Worm (Caenorhabditis elegans) whole organism, L4 larva: ENCODE data around the gene C17C3.24.

Source experiments
- D1046.2 ChIP-seq: fragments of 200-800 bp; sonication (Bioruptor generic); IDR thresholded peaks from 2 replicates; pipeline ENCODE4 v1.3.6; 2022; ENCODE audit warnings: missing genetic modification characterization, missing compliant biosample characterization
- F10B5.3 ChIP-seq: sonication (generic microtip); optimal IDR thresholded peaks from 2 replicates; lab custom pipeline; 2016; ENCODE audit warnings: mild to moderate bottlenecking, missing genetic modification characterization, missing compliant biosample characterization
- T20F7.1 ChIP-seq: fragments of 200-800 bp; sonication (Bioruptor generic); optimal IDR thresholded peaks from 2 replicates; lab custom pipeline; 2018; ENCODE audit warnings: mild to moderate bottlenecking, missing genetic modification characterization, missing compliant biosample characterization
- Y48G9A.11 ChIP-seq: fragments of 200-800 bp; sonication (Bioruptor generic); IDR thresholded peaks from 2 replicates; pipeline ENCODE4 v1.3.6; 2022; ENCODE audit warnings: missing genetic modification reagents, missing genetic modification characterization, missing compliant biosample characterization
- ZK546.5 ChIP-seq, 2 experiments: sonication (generic microtip); optimal IDR thresholded peaks; 2 replicates each; lab custom pipeline; 2017; ENCODE audit warnings: missing biosample characterization in 2 of 2, missing genetic modification characterization in 2 of 2
- ceh-20 ChIP-seq: fragments of 200-800 bp; sonication (Bioruptor generic); IDR thresholded peaks from 2 replicates; pipeline ENCODE4 v1.3.6; 2022; ENCODE audit warnings: missing genetic modification reagents, missing genetic modification characterization, missing compliant biosample characterization
- ces-1 ChIP-seq: fragments of 150-350 bp; sonication (generic microtip); optimal IDR thresholded peaks from 4 replicates; lab custom pipeline; 2014; ENCODE audit warnings: missing biosample characterization, missing genetic modification reagents, missing genetic modification characterization
- cey-2 ChIP-seq: sonication (generic microtip); optimal IDR thresholded peaks from 3 replicates; lab custom pipeline; 2017; ENCODE audit warnings: missing genetic modification characterization, mild to moderate bottlenecking, missing compliant biosample characterization, antibody characterized with exemption, borderline replicate concordance; ENCODE audit not compliant: insufficient read depth
- ctbp-1 ChIP-seq: fragments of 200-800 bp; sonication (Bioruptor generic); IDR thresholded peaks from 2 replicates; pipeline ENCODE4 v1.3.6; 2022; ENCODE audit warnings: missing genetic modification reagents, missing genetic modification characterization, missing compliant biosample characterization
- daf-16 ChIP-seq, 3 experiments: sonication (generic microtip); optimal IDR thresholded peaks; 2 replicates each; lab custom pipeline; 2016 to 2017; ENCODE audit warnings: missing genetic modification characterization in 3 of 3, missing genetic modification reagents in 3 of 3, mild to moderate bottlenecking in 2 of 3, missing compliant biosample characterization in 2 of 3, missing biosample characterization in 1 of 3, moderate library complexity in 1 of 3
- daf-19 ChIP-seq: fragments of 200-800 bp; sonication (Bioruptor generic); conservative IDR thresholded peaks from 2 replicates; pipeline ENCODE4 v1.3.6; 2022; ENCODE audit warnings: missing genetic modification characterization, missing compliant biosample characterization
- dve-1 ChIP-seq: sonication (generic microtip); optimal IDR thresholded peaks from 2 replicates; lab custom pipeline; 2017; ENCODE audit warnings: antibody characterized with exemption, mild to moderate bottlenecking, missing genetic modification characterization, missing compliant biosample characterization; ENCODE audit not compliant: insufficient read depth
- egl-27 ChIP-seq: sonication (generic microtip); optimal IDR thresholded peaks from 3 replicates; lab custom pipeline; 2017; ENCODE audit warnings: missing biosample characterization, missing genetic modification reagents, missing genetic modification characterization
- egl-43 ChIP-seq: fragments of 200-800 bp; sonication (Bioruptor generic); IDR thresholded peaks from 2 replicates; pipeline ENCODE4 v1.3.6; 2022; ENCODE audit warnings: missing genetic modification reagents, missing genetic modification characterization, missing compliant biosample characterization
- hif-1 ChIP-seq, 2 experiments: sonication (generic microtip); optimal IDR thresholded peaks; 2 replicates each; lab custom pipeline; 2016 to 2017; ENCODE audit warnings: missing compliant biosample characterization in 2 of 2, missing genetic modification characterization in 2 of 2, missing genetic modification reagents in 2 of 2, missing genotype in 2 of 2, mild to moderate bottlenecking in 1 of 2
- hlh-11 ChIP-seq: fragments of 200-800 bp; sonication (Bioruptor generic); optimal IDR thresholded peaks from 2 replicates; lab custom pipeline; 2018; ENCODE audit warnings: mild to moderate bottlenecking, missing genetic modification characterization, missing compliant biosample characterization
- hlh-30 ChIP-seq: sonication (generic microtip); optimal IDR thresholded peaks from 2 replicates; lab custom pipeline; 2017; ENCODE audit warnings: antibody characterized with exemption, mild to moderate bottlenecking, missing genetic modification characterization, missing compliant biosample characterization; ENCODE audit not compliant: insufficient read depth
- jun-1 ChIP-seq: fragments of 150-350 bp; optimal IDR thresholded peaks from 2 replicates; lab custom pipeline; 2014; ENCODE audit warnings: missing biosample characterization, missing genetic modification reagents, missing genetic modification characterization
- lim-7 ChIP-seq: fragments of 200-800 bp; sonication (Bioruptor generic); IDR thresholded peaks from 2 replicates; pipeline ENCODE4 v1.3.6; 2022; ENCODE audit warnings: missing genetic modification characterization, missing compliant biosample characterization
- lin-1 ChIP-seq: fragments of 200-800 bp; sonication (Bioruptor generic); IDR thresholded peaks from 2 replicates; pipeline ENCODE4 v1.3.6; 2022; ENCODE audit warnings: missing genetic modification reagents, missing genetic modification characterization, missing compliant biosample characterization
- lin-13 ChIP-seq: fragments of 150-350 bp; optimal IDR thresholded peaks from 2 replicates; lab custom pipeline; 2014; ENCODE audit warnings: missing biosample characterization, missing genetic modification reagents, missing genetic modification characterization
- lsy-2 ChIP-seq, 2 experiments: fragments of 150-350 bp in 1 of 2; sonication (generic microtip) in 1 of 2; optimal IDR thresholded peaks; 2 replicates each; lab custom pipeline; 2014 to 2017; ENCODE audit warnings: missing biosample characterization in 2 of 2, missing genetic modification characterization in 2 of 2
- nhr-111 ChIP-seq: fragments of 200-800 bp; sonication (Bioruptor generic); optimal IDR thresholded peaks from 2 replicates; lab custom pipeline; 2018; ENCODE audit warnings: mild to moderate bottlenecking, missing genetic modification characterization, missing compliant biosample characterization
- nhr-25 ChIP-seq: sonication (generic microtip); optimal IDR thresholded peaks from 2 replicates; lab custom pipeline; 2017; ENCODE audit warnings: missing genetic modification characterization, mild to moderate bottlenecking, missing compliant biosample characterization, antibody characterized with exemption, moderate library complexity, borderline replicate concordance; ENCODE audit not compliant: insufficient read depth
- nhr-28 ChIP-seq: fragments of 150-350 bp; optimal IDR thresholded peaks from 2 replicates; lab custom pipeline; 2014; ENCODE audit warnings: missing biosample characterization, missing genetic modification characterization
- nhr-42 ChIP-seq: fragments of 200-800 bp; sonication (Bioruptor generic); IDR thresholded peaks from 2 replicates; pipeline ENCODE4 v1.3.6; 2022; ENCODE audit warnings: missing genetic modification characterization, missing compliant biosample characterization
- nhr-6 ChIP-seq: fragments of 150-350 bp; optimal IDR thresholded peaks from 2 replicates; lab custom pipeline; 2014; ENCODE audit warnings: missing biosample characterization, missing genetic modification characterization
- nhr-77 ChIP-seq: fragments of 150-350 bp; optimal IDR thresholded peaks from 2 replicates; lab custom pipeline; 2014; ENCODE audit warnings: missing biosample characterization, missing genetic modification characterization
- pqm-1 ChIP-seq: sonication (generic microtip); optimal IDR thresholded peaks from 2 replicates; lab custom pipeline; 2017; ENCODE audit warnings: missing biosample characterization, missing genetic modification characterization
- rbr-2 ChIP-seq: sonication (generic microtip); optimal IDR thresholded peaks from 2 replicates; lab custom pipeline; 2016; ENCODE audit warnings: missing genotype, missing genetic modification characterization, missing compliant biosample characterization
- snpc-1.2 ChIP-seq: fragments of 200-800 bp; sonication (Bioruptor generic); IDR thresholded peaks from 2 replicates; pipeline ENCODE4 v1.3.6; 2022; ENCODE audit warnings: missing genetic modification reagents, missing genetic modification characterization, missing compliant biosample characterization
- spr-1 ChIP-seq: sonication (generic microtip); optimal IDR thresholded peaks from 2 replicates; lab custom pipeline; 2016; ENCODE audit warnings: mild to moderate bottlenecking, missing genetic modification characterization, missing compliant biosample characterization
- tag-97 ChIP-seq: fragments of 200-800 bp; sonication (Bioruptor generic); IDR thresholded peaks from 2 replicates; pipeline ENCODE4 v1.3.6; 2022; ENCODE audit warnings: missing genetic modification characterization, missing compliant biosample characterization
- ztf-11 ChIP-seq: fragments of 150-350 bp; optimal IDR thresholded peaks from 2 replicates; lab custom pipeline; 2014; ENCODE audit warnings: missing biosample characterization, missing genetic modification characterization
- ztf-7 ChIP-seq: fragments of 150-350 bp; optimal IDR thresholded peaks from 2 replicates; lab custom pipeline; 2014; ENCODE audit warnings: missing biosample characterization, missing genetic modification characterization

Gene C17C3.24

DNA sequence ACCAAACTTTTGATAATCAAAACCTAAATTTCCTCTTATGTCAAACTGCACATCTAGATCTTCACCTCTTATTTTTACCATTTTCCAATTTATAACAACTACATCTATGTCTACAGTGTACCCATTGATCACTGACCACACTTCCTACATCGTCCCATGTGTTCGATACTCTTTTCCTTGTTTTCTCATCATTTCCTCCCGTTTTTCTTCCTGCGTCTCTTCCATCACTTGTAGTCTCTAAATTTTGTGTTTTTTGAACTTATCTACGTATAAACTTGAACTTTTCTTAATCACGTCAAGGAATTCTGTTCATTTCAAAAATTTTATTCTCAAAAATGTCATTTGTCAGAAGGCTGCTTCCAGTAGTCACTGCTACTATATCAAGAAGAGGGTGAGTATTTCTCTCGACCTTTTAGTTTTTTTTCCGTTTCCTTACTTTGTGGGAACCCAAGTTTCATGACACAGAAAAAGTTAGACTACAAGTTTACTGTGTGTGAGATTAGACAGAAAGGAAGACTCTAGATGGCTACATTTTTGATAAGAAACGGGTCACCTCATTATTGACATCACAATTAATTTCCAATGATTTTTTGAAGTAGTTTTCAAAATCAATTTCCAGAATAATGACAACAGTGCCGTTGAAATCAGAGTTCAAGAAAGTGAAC, 30.6 kb upstream of the C17C3.24 start (continued):
- TF ChIP-seq ztf-11 = no peak
- TF ChIP-seq daf-19 (GFP tag; lab: Robert Waterston, UW) = no peak
- TF ChIP-seq egl-27 (tag; lab: Kevin White, UChicago) = no peak
- TF ChIP-seq jun-1 = no peak
- TF ChIP-seq nhr-25 (tag; lab: Kevin White, UChicago) = peak; percentile 61
- no peak for TF ChIP-seq nhr-111
- TF ChIP-seq tag-97 = no peak
- TF ChIP-seq ztf-7 (tag; lab: Kevin White, UChicago) = no peak
- no peak for TF ChIP-seq hif-1 (tag; optimal IDR thresholded peaks at IDR 0.05; lab: Kevin White, UChicago)
- peak; percentile 91 for TF ChIP-seq nhr-28 (tag; lab: Kevin White, UChicago)
- no peak for TF ChIP-seq egl-43 (GFP tag; lab: Robert Waterston, UW)
- TF ChIP-seq ZK546.5 (tag; optimal IDR thresholded peaks at IDR 0.05; lab: Kevin White, UChicago) = no peak
- peak in 1 of 2 experiments; percentile 0 for TF ChIP-seq daf-16 (GFP tag; optimal IDR thresholded peaks at IDR 0.05; lab: Kevin White, UChicago)
- TF ChIP-seq daf-16 (tag; optimal IDR thresholded peaks at IDR 0.05; lab: Kevin White, UChicago) = peak; percentile 75
- peak; percentile 19 for TF ChIP-seq nhr-6 (tag; lab: Kevin White, UChicago)
- no peak for TF ChIP-seq ctbp-1 (GFP tag; lab: Robert Waterston, UW)
- TF ChIP-seq lin-13 (GFP tag; lab: Kevin White, UChicago) = peak; percentile 7
- TF ChIP-seq Y48G9A.11 (GFP tag; lab: Robert Waterston, UW) = no peak
- TF ChIP-seq cey-2 (tag; lab: Kevin White, UChicago) = peak; percentile 71
- no peak for TF ChIP-seq snpc-1.2 (GFP tag; lab: Robert Waterston, UW)
- no peak for TF ChIP-seq D1046.2 (GFP tag; lab: Robert Waterston, UW)
- peak in 1 of 2 experiments; percentile 60 for TF ChIP-seq lsy-2 (tag; optimal IDR thresholded peaks at IDR 0.05; lab: Kevin White, UChicago)
- no peak for TF ChIP-seq lim-7 (GFP tag; lab: Robert Waterston, UW)
- TF ChIP-seq F10B5.3 = no peak
- no peak for TF ChIP-seq spr-1 (tag; lab: Kevin White, UChicago)

DNA sequence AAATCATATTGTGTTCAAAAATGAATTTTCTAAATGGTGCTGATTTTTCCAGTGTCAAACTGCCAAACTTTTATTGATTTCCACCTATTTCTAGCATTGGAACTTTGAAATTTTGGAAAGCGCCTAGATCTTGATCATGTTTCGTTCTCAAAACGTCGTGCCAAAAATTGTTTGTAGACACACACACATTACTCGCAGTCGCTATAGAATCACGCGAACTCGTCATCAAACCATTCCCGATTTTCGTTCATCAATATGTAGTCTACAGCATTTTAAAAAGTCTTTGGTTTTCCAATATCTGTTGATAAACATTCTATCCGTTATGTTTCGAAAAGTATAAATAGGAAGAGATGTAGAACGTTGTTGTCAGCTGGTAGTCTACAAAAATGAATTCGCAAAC, 28.7 kb upstream of the C17C3.24 start, which contains the start of the genes C17C3.1 and C17C3.15:
Gene C17C3.1, plus strand, starts transcription at position 301 of the 400 bp plus-strand sequence.
Gene C17C3.15, plus strand, starts transcription at position 383 of the 400 bp plus-strand sequence.
- no peak for TF ChIP-seq lin-1 (GFP tag; lab: Robert Waterston, UW)
- TF ChIP-seq ces-1 (GFP tag; lab: Kevin White, UChicago) = no peak
- peak; percentile 76 for TF ChIP-seq nhr-28 (tag; lab: Kevin White, UChicago)

DNA sequence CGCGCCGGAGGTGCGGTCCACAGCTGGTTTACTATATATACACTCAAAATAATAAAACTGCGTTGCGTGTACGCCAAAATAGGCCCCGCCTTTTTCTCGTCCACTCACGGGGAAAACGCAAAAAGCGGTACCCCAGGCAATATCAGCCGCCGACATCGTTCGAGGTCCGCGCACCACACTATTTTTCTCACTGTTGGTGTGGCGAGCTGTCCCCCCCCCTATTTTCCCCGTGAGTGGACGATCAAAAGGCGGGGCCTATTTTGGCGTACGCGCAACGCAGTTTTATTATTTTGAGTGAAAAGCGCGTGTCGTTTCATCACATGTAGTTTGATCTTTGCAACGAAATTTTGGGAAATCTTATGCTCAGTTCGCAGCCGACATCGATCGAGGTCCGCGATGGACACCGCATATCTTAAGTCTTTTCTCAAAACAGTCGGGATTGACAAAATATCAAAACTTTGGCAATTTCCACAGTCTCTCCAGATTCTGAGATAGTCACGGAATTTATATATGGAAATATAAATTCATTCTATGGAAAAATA, 23.6 kb upstream of the C17C3.24 start:
- no peak for TF ChIP-seq nhr-28 (tag; lab: Kevin White, UChicago)

DNA sequence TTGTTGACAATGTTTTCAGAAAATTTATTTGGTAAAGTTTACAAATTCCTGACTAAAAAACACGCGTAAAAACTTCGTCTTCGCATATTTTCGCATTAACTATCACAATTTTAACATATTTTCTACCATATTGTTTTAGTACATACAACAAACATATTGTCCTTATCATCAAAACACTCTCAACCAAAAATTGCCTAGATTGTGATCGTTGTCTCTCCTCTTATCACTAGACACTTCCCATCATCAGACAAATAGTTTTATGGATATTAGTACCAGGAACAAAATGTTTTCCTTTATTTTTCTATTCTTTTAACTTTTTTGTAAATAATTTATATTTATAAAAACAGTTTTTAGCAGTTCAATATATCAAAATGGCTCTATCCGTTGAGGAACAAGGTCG, 19.8 kb upstream of the C17C3.24 start, which contains the start of gene C17C3.3:
Gene C17C3.3, plus strand, starts transcription at position 346 of the 400 bp plus-strand sequence.
- no peak for TF ChIP-seq nhr-42 (GFP tag; lab: Robert Waterston, UW)
- TF ChIP-seq daf-16 (GFP tag; optimal IDR thresholded peaks at IDR 0.05; lab: Kevin White, UChicago) = no peak
- peak; percentile 97 for TF ChIP-seq daf-16 (tag; optimal IDR thresholded peaks at IDR 0.05; lab: Kevin White, UChicago)
- TF ChIP-seq hlh-11 (tag; lab: Kevin White, UChicago) = peak; percentile 24
- TF ChIP-seq dve-1 = peak; percentile 72
- no peak for TF ChIP-seq T20F7.1 (GFP tag; lab: Kevin White, UChicago)
- TF ChIP-seq pqm-1 (tag; lab: Kevin White, UChicago) = peak; percentile 58
- no peak for TF ChIP-seq snpc-1.2 (GFP tag; lab: Robert Waterston, UW)
- TF ChIP-seq hlh-30 (tag; lab: Kevin White, UChicago) = no peak
- TF ChIP-seq rbr-2 (tag; lab: Kevin White, UChicago) = no peak
- TF ChIP-seq ceh-20 (GFP tag; lab: Robert Waterston, UW) = no peak
- TF ChIP-seq nhr-28 (tag; lab: Kevin White, UChicago) = peak; percentile 28
- TF ChIP-seq nhr-77 (tag; lab: Kevin White, UChicago) = peak; percentile 5
